Comparison of ENCODE assay signal across 1 fruit fly cellular context in genomic region chr3L:13356084-13356693, dm6.
TF ChIP-seq lines count a peak whose summit lies in the region.

Nplp2 (plus strand) TSS chr3L:13356376.

TF ChIP-seq in whole organism, embryonic, 481 proteins besides CTCF, POLR2A, EP300 and RAD21 (continued from another document):
- TF ChIP-seq CG7928 (GFP tag; optimal IDR thresholded peaks at IDR 0.05; lab: Kevin White, UChicago) (no peak), CG8944 (GFP tag; optimal IDR thresholded peaks at IDR 0.05; lab: Kevin White, UChicago) (no peak), tx (GFP tag; optimal IDR thresholded peaks at IDR 0.05; lab: Kevin White, UChicago) (no peak), CG8281 (tag; optimal IDR thresholded peaks at IDR 0.05; lab: Kevin White, UChicago) (peak; percentile 41), btn (GFP tag; optimal IDR thresholded peaks at IDR 0.05; lab: Kevin White, UChicago) (no peak), Meics (GFP tag; optimal IDR thresholded peaks at IDR 0.05; lab: Kevin White, UChicago) (peak; percentile 62), CG7745 (tag; optimal IDR thresholded peaks at IDR 0.05; lab: Kevin White, UChicago) (no peak), pfk (GFP tag; optimal IDR thresholded peaks at IDR 0.05; lab: Kevin White, UChicago) (no peak), wdn (GFP tag; IDR thresholded peaks at IDR 0.05; lab: Robert Waterston, UW) (peak; percentile 60; the same call in 1 of the 2 replicates), BEAF-32 (GFP tag; optimal IDR thresholded peaks at IDR 0.05; lab: Kevin White, UChicago) (no peak), phol (tag; optimal IDR thresholded peaks at IDR 0.05; lab: Kevin White, UChicago) (no peak), CG17612 (GFP tag; IDR thresholded peaks at IDR 0.05; lab: Robert Waterston, UW) (no peak), CG11085 (GFP tag; IDR thresholded peaks at IDR 0.05; lab: Robert Waterston, UW) (no peak), CG13775 (GFP tag; optimal IDR thresholded peaks at IDR 0.05; lab: Kevin White, UChicago) (peak; percentile 33), Rfx (GFP tag; IDR thresholded peaks at IDR 0.05; lab: Robert Waterston, UW) (peak; percentile 86), Hsf (GFP tag; optimal IDR thresholded peaks at IDR 0.05; lab: Kevin White, UChicago) (peak; percentile 44), sisA (GFP tag; IDR thresholded peaks at IDR 0.05; lab: Robert Waterston, UW) (peak; percentile 32; the same call in 1 of the 2 replicates), Dll (GFP tag; IDR thresholded peaks at IDR 0.05; lab: Robert Waterston, UW; ENCODE audit: partially characterized antibody) (no peak), usp (GFP tag; optimal IDR thresholded peaks at IDR 0.05; lab: Kevin White, UChicago) (no peak), tin (GFP tag; optimal IDR thresholded peaks at IDR 0.05; lab: Kevin White, UChicago) (peak; percentile 1), CG34422 (GFP tag; IDR thresholded peaks at IDR 0.05; lab: Robert Waterston, UW) (peak; percentile 70), CG14441 (GFP tag; IDR thresholded peaks at IDR 0.05; lab: Robert Waterston, UW) (peak; percentile 35; the same call in 1 of the 2 replicates), dmrt99B (tag; optimal IDR thresholded peaks at IDR 0.05; lab: Kevin White, UChicago) (peak; percentile 53), ind (GFP tag; optimal IDR thresholded peaks at IDR 0.05; lab: Kevin White, UChicago) (peak; percentile 22), chif (GFP tag; optimal IDR thresholded peaks at IDR 0.05; lab: Kevin White, UChicago) (no peak), z (GFP tag; IDR thresholded peaks at IDR 0.05; lab: Robert Waterston, UW) (no peak), emc (GFP tag; optimal IDR thresholded peaks at IDR 0.05; lab: Kevin White, UChicago) (no peak), CG7963 (GFP tag; IDR thresholded peaks at IDR 0.05; lab: Robert Waterston, UW; ENCODE audit: partially characterized antibody) (no peak), chinmo (GFP tag; IDR thresholded peaks at IDR 0.05; lab: Robert Waterston, UW; ENCODE audit: partially characterized antibody) (no peak), MTF-1 (GFP tag; optimal IDR thresholded peaks at IDR 0.05; lab: Kevin White, UChicago; ENCODE audit: borderline replicate concordance) (no peak), br (optimal IDR thresholded peaks at IDR 0.05; lab: Kevin White, UChicago) (no peak), Vsx1 (GFP tag; optimal IDR thresholded peaks at IDR 0.05; lab: Kevin White, UChicago) (no peak), CG9817 (tag; optimal IDR thresholded peaks at IDR 0.05; lab: Kevin White, UChicago) (peak; percentile 84), CG2889 (GFP tag; IDR thresholded peaks at IDR 0.05; lab: Robert Waterston, UW) (peak; percentile 46; the same call in 1 of the 3 replicates), CG15696 (tag; optimal IDR thresholded peaks at IDR 0.05; lab: Kevin White, UChicago) (peak; percentile 72), wek (GFP tag; optimal IDR thresholded peaks at IDR 0.05; lab: Kevin White, UChicago) (no peak), CG32767 (GFP tag; IDR thresholded peaks at IDR 0.05; lab: Robert Waterston, UW) (0 out of 2 replicates have a peak, but pooled peaks have one; percentile 47), CG8359 (GFP tag; optimal IDR thresholded peaks at IDR 0.05; lab: Kevin White, UChicago; ENCODE audit: borderline replicate concordance) (no peak), Six4 (GFP tag; optimal IDR thresholded peaks at IDR 0.05; lab: Kevin White, UChicago) (peak; percentile 13), row (GFP tag; IDR thresholded peaks at IDR 0.05; lab: Robert Waterston, UW) (peak; percentile 83), sima (GFP tag; optimal IDR thresholded peaks at IDR 0.05; lab: Kevin White, UChicago) (no peak), CG7556 (GFP tag; optimal IDR thresholded peaks at IDR 0.05; lab: Kevin White, UChicago) (peak; percentile 56), CG17186 (GFP tag; optimal IDR thresholded peaks at IDR 0.05; lab: Kevin White, UChicago) (no peak), Nf-YA (GFP tag; IDR thresholded peaks at IDR 0.05; lab: Robert Waterston, UW) (no peak), Hey (tag; optimal IDR thresholded peaks at IDR 0.05; lab: Kevin White, UChicago) (no peak), CG12071 (GFP tag; optimal IDR thresholded peaks at IDR 0.05; lab: Kevin White, UChicago) (no peak), sim (GFP tag; IDR thresholded peaks at IDR 0.05; lab: Robert Waterston, UW) (no peak), Mes4 (GFP tag; optimal IDR thresholded peaks at IDR 0.05; lab: Kevin White, UChicago) (no peak), NC2β (GFP tag; optimal IDR thresholded peaks at IDR 0.05; lab: Kevin White, UChicago) (no peak), lov (optimal IDR thresholded peaks at IDR 0.05; lab: Kevin White, UChicago) (no peak), lov (GFP tag; IDR thresholded peaks at IDR 0.05; lab: Robert Waterston, UW) (no peak), CG14965 (GFP tag; optimal IDR thresholded peaks at IDR 0.05; lab: Kevin White, UChicago; ENCODE audit: borderline replicate concordance) (no peak), her (GFP tag; optimal IDR thresholded peaks at IDR 0.05; lab: Kevin White, UChicago) (no peak), ase (GFP tag; IDR thresholded peaks at IDR 0.05; lab: Robert Waterston, UW) (no peak), CG6254 (GFP tag; optimal IDR thresholded peaks at IDR 0.05; lab: Kevin White, UChicago) (no peak), so (GFP tag; IDR thresholded peaks at IDR 0.05; lab: Robert Waterston, UW) (no peak), CG14050 (GFP tag; IDR thresholded peaks at IDR 0.05; lab: Robert Waterston, UW) (peak; percentile 26; the same call in 1 of the 3 replicates), peb (GFP tag; IDR thresholded peaks at IDR 0.05; lab: Robert Waterston, UW) (no peak), pb (GFP tag; optimal IDR thresholded peaks at IDR 0.05; lab: Kevin White, UChicago) (no peak), Dref (GFP tag; IDR thresholded peaks at IDR 0.05; lab: Robert Waterston, UW) (no peak), Scr (GFP tag; IDR thresholded peaks at IDR 0.05; lab: Robert Waterston, UW; ENCODE audit: partially characterized antibody) (no peak)
